Worm (Caenorhabditis elegans) whole organism, L4 larva: ENCODE measurements around the gene str-148.
"Not testable (repeated sequence)": the region's sequence is repeated elsewhere in the genome, so short reads cannot be mapped to it uniquely, and the experiment has no call there.

Experiments
- D1046.2 ChIP-seq: fragments of 200-800 bp; sonication (Bioruptor generic); IDR thresholded peaks from 2 replicates; pipeline ENCODE4 v1.3.6; 2022; ENCODE audit warnings: missing genetic modification characterization, missing compliant biosample characterization
- F10B5.3 ChIP-seq: sonication (generic microtip); optimal IDR thresholded peaks from 2 replicates; lab custom pipeline; 2016; ENCODE audit warnings: mild to moderate bottlenecking, missing genetic modification characterization, missing compliant biosample characterization
- F44E2.7 ChIP-seq: fragments of 200-800 bp; sonication (Bioruptor generic); IDR thresholded peaks from 2 replicates; pipeline ENCODE4 v2.1.2; 2022; ENCODE audit warnings: missing genetic modification characterization, missing compliant biosample characterization
- T26A8.4 ChIP-seq: fragments of 200-800 bp; sonication (Bioruptor generic); IDR thresholded peaks from 2 replicates; pipeline ENCODE4 v1.3.6; 2022; ENCODE audit warnings: missing genetic modification characterization, missing compliant biosample characterization
- Y75B8A.6 ChIP-seq: fragments of 200-800 bp; sonication (Bioruptor generic); IDR thresholded peaks from 2 replicates; pipeline ENCODE4 v1.3.6; 2022; ENCODE audit warnings: missing genetic modification reagents, missing genetic modification characterization, missing compliant biosample characterization
- ceh-44 ChIP-seq: fragments of 200-800 bp; sonication (Bioruptor generic); IDR thresholded peaks from 2 replicates; pipeline ENCODE4 v1.3.6; 2022; ENCODE audit warnings: missing genetic modification reagents, missing genetic modification characterization, missing compliant biosample characterization
- ceh-82 ChIP-seq: sonication (generic microtip); optimal IDR thresholded peaks from 2 replicates; lab custom pipeline; 2017; ENCODE audit warnings: missing biosample characterization, missing genetic modification characterization
- cey-2 ChIP-seq: sonication (generic microtip); optimal IDR thresholded peaks from 3 replicates; lab custom pipeline; 2017; ENCODE audit warnings: missing genetic modification characterization, mild to moderate bottlenecking, missing compliant biosample characterization, antibody characterized with exemption, borderline replicate concordance; ENCODE audit not compliant: insufficient read depth
- ctbp-1 ChIP-seq: fragments of 200-800 bp; sonication (Bioruptor generic); IDR thresholded peaks from 2 replicates; pipeline ENCODE4 v1.3.6; 2022; ENCODE audit warnings: missing genetic modification reagents, missing genetic modification characterization, missing compliant biosample characterization
- daf-16 ChIP-seq, 3 experiments: sonication (generic microtip); optimal IDR thresholded peaks; 2 replicates each; lab custom pipeline; 2016 to 2017; ENCODE audit warnings: missing genetic modification characterization in 3 of 3, missing genetic modification reagents in 3 of 3, mild to moderate bottlenecking in 2 of 3, missing compliant biosample characterization in 2 of 3, missing biosample characterization in 1 of 3, moderate library complexity in 1 of 3
- dpl-1 ChIP-seq: fragments of 150-350 bp; optimal IDR thresholded peaks from 2 replicates; lab custom pipeline; 2014; ENCODE audit warnings: missing biosample characterization, missing genetic modification reagents, missing genetic modification characterization
- fos-1 ChIP-seq: fragments of 150-350 bp; optimal IDR thresholded peaks from 2 replicates; lab custom pipeline; 2014; ENCODE audit warnings: missing biosample characterization, missing genetic modification characterization
- hlh-30 ChIP-seq: sonication (generic microtip); optimal IDR thresholded peaks from 2 replicates; lab custom pipeline; 2017; ENCODE audit warnings: antibody characterized with exemption, mild to moderate bottlenecking, missing genetic modification characterization, missing compliant biosample characterization; ENCODE audit not compliant: insufficient read depth
- lin-1 ChIP-seq: fragments of 200-800 bp; sonication (Bioruptor generic); IDR thresholded peaks from 2 replicates; pipeline ENCODE4 v1.3.6; 2022; ENCODE audit warnings: missing genetic modification reagents, missing genetic modification characterization, missing compliant biosample characterization
- lin-15B ChIP-seq: fragments of 150-350 bp; sonication (generic microtip); optimal IDR thresholded peaks from 3 replicates; lab custom pipeline; 2014; ENCODE audit warnings: missing biosample characterization, missing genetic modification characterization
- lsy-2 ChIP-seq, 2 experiments: fragments of 150-350 bp in 1 of 2; sonication (generic microtip) in 1 of 2; optimal IDR thresholded peaks; 2 replicates each; lab custom pipeline; 2014 to 2017; ENCODE audit warnings: missing biosample characterization in 2 of 2, missing genetic modification characterization in 2 of 2
- madf-5 ChIP-seq, 2 experiments: fragments of 200-800 bp; sonication (Bioruptor generic); IDR thresholded peaks; 2 replicates each; pipeline ENCODE4 v1.3.6; 2022; ENCODE audit warnings: missing compliant biosample characterization in 2 of 2, missing genetic modification characterization in 2 of 2
- mdl-1 ChIP-seq, 2 experiments: fragments of 150-350 bp in 1 of 2; sonication (generic microtip) in 1 of 2; optimal IDR thresholded peaks; 2 replicates each; lab custom pipeline; 2014 to 2017; ENCODE audit warnings: missing biosample characterization in 2 of 2, missing genetic modification characterization in 2 of 2
- nhr-237 ChIP-seq: sonication (generic microtip); optimal IDR thresholded peaks from 2 replicates; lab custom pipeline; 2017; ENCODE audit warnings: missing biosample characterization, missing genetic modification characterization
- nhr-42 ChIP-seq: fragments of 200-800 bp; sonication (Bioruptor generic); IDR thresholded peaks from 2 replicates; pipeline ENCODE4 v1.3.6; 2022; ENCODE audit warnings: missing genetic modification characterization, missing compliant biosample characterization
- nhr-48 ChIP-seq: sonication (generic microtip); optimal IDR thresholded peaks from 2 replicates; lab custom pipeline; 2016; ENCODE audit warnings: mild to moderate bottlenecking, missing genetic modification characterization, missing compliant biosample characterization
- pha-4 ChIP-seq, 2 experiments: fragments of 150-350 bp in 1 of 2; fragments of 200-800 bp in 1 of 2; sonication (Bioruptor generic) in 1 of 2; IDR thresholded peaks in 1 of 2; optimal IDR thresholded peaks in 1 of 2; 2 replicates each; pipeline versions ENCODE4 v1.3.6 to Lab custom; 2014 to 2022; ENCODE audit warnings: missing genetic modification characterization in 2 of 2, missing genetic modification reagents in 2 of 2, missing biosample characterization in 1 of 2, missing compliant biosample characterization in 1 of 2
- pqm-1 ChIP-seq: sonication (generic microtip); optimal IDR thresholded peaks from 2 replicates; lab custom pipeline; 2017; ENCODE audit warnings: missing biosample characterization, missing genetic modification characterization
- saeg-2 ChIP-seq: fragments of 200-800 bp; sonication (Bioruptor generic); IDR thresholded peaks from 2 replicates; pipeline ENCODE4 v1.3.6; 2022; ENCODE audit warnings: missing genetic modification reagents, missing genetic modification characterization, missing compliant biosample characterization
- sdz-12 ChIP-seq: fragments of 200-800 bp; sonication (Bioruptor generic); optimal IDR thresholded peaks from 2 replicates; lab custom pipeline; 2018; ENCODE audit warnings: mild to moderate bottlenecking, missing genetic modification characterization, missing compliant biosample characterization
- skn-1 ChIP-seq: fragments of 150-350 bp; optimal IDR thresholded peaks from 2 replicates; lab custom pipeline; 2014; ENCODE audit warnings: missing biosample characterization, missing genetic modification characterization
- spr-1 ChIP-seq: sonication (generic microtip); optimal IDR thresholded peaks from 2 replicates; lab custom pipeline; 2016; ENCODE audit warnings: mild to moderate bottlenecking, missing genetic modification characterization, missing compliant biosample characterization
- unc-62 ChIP-seq, 3 experiments: fragments of 150-350 bp in 1 of 3; sonication (generic microtip); optimal IDR thresholded peaks in 2 of 3; peaks in 1 of 3; 1 replicate in 1 of 3; 2 replicates in 2 of 3; lab custom pipeline; 2014 to 2017; ENCODE audit warnings: missing biosample characterization in 3 of 3, missing genetic modification characterization in 3 of 3, missing genetic modification reagents in 3 of 3, missing genotype in 1 of 3
- vab-7 ChIP-seq: fragments of 200-800 bp; sonication (Bioruptor generic); IDR thresholded peaks from 2 replicates; pipeline ENCODE4 v1.3.6; 2022; ENCODE audit warnings: missing genetic modification reagents, missing genetic modification characterization, missing compliant biosample characterization
- zip-2 ChIP-seq: fragments of 150-350 bp; optimal IDR thresholded peaks from 2 replicates; lab custom pipeline; 2014; ENCODE audit warnings: missing biosample characterization, missing genetic modification characterization

The str-148 gene

ce11 chrII:1040464-1040863 lies 5.3 kb upstream of the str-148 start, which contains the start of gene fbxb-39:
Gene fbxb-39, minus strand, starts transcription at chrII:1040564.
- TF ChIP-seq daf-16 (GFP tag; optimal IDR thresholded peaks at IDR 0.05; lab: Kevin White, UChicago) (no peak), daf-16 (tag; optimal IDR thresholded peaks at IDR 0.05; lab: Kevin White, UChicago) (no peak), madf-5 (GFP tag; IDR thresholded peaks at IDR 0.05; lab: Robert Waterston, UW) (no peak), Y75B8A.6 (GFP tag; lab: Robert Waterston, UW) (no peak), unc-62 (GFP tag; optimal IDR thresholded peaks at IDR 0.05 in 1 of 2; lab: Kevin White, UChicago) (no peak), unc-62 (tag; optimal IDR thresholded peaks at IDR 0.05; lab: Kevin White, UChicago) (no peak), hlh-30 (tag; lab: Kevin White, UChicago) (no peak), nhr-237 (no peak), ceh-44 (no peak), F10B5.3 (tag; lab: Kevin White, UChicago) (no peak), spr-1 (tag; lab: Kevin White, UChicago) (no peak), lin-15B (tag; lab: Kevin White, UChicago) (no peak), lsy-2 (tag; optimal IDR thresholded peaks at IDR 0.05; lab: Kevin White, UChicago) (no peak), ctbp-1 (GFP tag; lab: Robert Waterston, UW) (no peak), nhr-48 (no peak), cey-2 (tag; lab: Kevin White, UChicago) (no peak), pha-4 (GFP tag; IDR thresholded peaks at IDR 0.05; lab: Robert Waterston, UW) (no peak), pha-4 (tag; optimal IDR thresholded peaks at IDR 0.05; lab: Kevin White, UChicago) (no peak), fos-1 (tag; lab: Kevin White, UChicago) (no peak), saeg-2 (no peak), pqm-1 (tag; lab: Kevin White, UChicago) (no peak), dpl-1 (GFP tag; lab: Kevin White, UChicago) (no peak)

DNA sequence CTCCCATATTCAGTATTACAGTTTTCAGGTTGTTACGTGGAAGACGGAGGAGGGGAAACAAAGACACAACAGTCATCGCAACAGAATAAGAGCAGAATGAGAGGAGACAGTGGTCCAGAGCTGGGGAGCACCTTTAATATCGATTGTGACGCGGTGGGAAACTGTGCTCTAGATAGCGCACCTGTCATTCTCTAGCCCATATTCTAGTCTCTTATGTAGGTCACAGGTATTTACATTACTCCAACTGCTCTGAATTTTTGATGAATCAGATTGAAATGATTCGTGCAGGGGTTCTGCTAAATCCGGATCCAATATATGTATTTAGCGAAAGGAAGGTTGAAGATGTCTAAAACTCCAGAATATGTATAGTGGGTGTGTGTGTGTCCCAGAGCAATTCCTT lies 3.6 kb upstream of the str-148 start, which contains the start of gene fbxb-41:
Gene fbxb-41 (minus strand): TSS at position 101 of the 400 bp plus-strand sequence.
- TF ChIP-seq T26A8.4 (GFP tag; lab: Robert Waterston, UW), result no peak
- peak in 1 of 2 experiments; percentile 35 for TF ChIP-seq unc-62 (GFP tag; optimal IDR thresholded peaks at IDR 0.05 in 1 of 2; lab: Kevin White, UChicago)
- TF ChIP-seq unc-62 (tag; optimal IDR thresholded peaks at IDR 0.05; lab: Kevin White, UChicago), result no peak

ce11 chrII:1043932-1044331 lies 1.9 kb upstream of the str-148 start, which contains the start of gene fbxb-45:
Gene fbxb-45, minus strand, starts transcription at chrII:1044032.
- not testable (repeated sequence) for TF ChIP-seq ceh-82 (tag; lab: Kevin White, UChicago); sdz-12; zip-2

DNA sequence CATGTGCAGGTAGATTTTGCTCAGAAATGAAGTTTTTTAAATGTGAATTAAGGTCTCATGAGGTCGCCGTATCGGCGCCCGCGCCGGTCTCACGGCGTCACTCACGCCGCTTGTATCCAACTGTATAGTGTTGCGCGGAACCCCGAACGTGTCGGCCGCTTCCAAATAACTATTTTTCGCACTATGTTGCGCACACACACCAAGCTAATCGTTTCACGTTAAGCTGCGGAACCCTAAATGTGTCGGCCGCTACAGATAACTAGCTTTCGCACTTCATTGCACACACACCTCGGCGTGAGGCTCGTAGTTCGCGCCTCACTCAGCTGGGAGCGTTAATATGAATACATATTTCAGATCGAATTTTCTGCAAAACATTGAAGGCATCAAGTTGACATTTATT lies 1.1 kb downstream of the str-148 start:
- TF ChIP-seq vab-7 (GFP tag; lab: Robert Waterston, UW) (no peak), D1046.2 (GFP tag; lab: Robert Waterston, UW) (0 out of 2 replicates have a peak, but pooled peaks have one; percentile 27), unc-62 (GFP tag; optimal IDR thresholded peaks at IDR 0.05 in 1 of 2; lab: Kevin White, UChicago) (peak in 1 of 2 experiments; percentile 85), unc-62 (tag; optimal IDR thresholded peaks at IDR 0.05; lab: Kevin White, UChicago) (no peak)

- TF ChIP-seq F44E2.7 (0 out of 2 replicates have a peak, but pooled peaks have one; percentile 37), skn-1 (tag; lab: Kevin White, UChicago) (no peak)
Observed at ce11 chrII:1049849-1050248, 4.1 kb downstream of the str-148 start, which contains the start of gene fbxb-40. Gene fbxb-40, minus strand, starts transcription at chrII:1049949.

ce11 chrII:1054724-1055123 lies 8.9 kb downstream of the str-148 start, which contains the start of gene K02E7.7:
Gene K02E7.7, plus strand, starts transcription at chrII:1055024.
- TF ChIP-seq lin-1 (GFP tag; lab: Robert Waterston, UW); mdl-1 (tag; optimal IDR thresholded peaks at IDR 0.05; lab: Kevin White, UChicago); nhr-42 (GFP tag; lab: Robert Waterston, UW): not testable (repeated sequence)
